Worm (Caenorhabditis elegans): ENCODE measurements around the gene F40A3.6.

Gene F40A3.6

DNA sequence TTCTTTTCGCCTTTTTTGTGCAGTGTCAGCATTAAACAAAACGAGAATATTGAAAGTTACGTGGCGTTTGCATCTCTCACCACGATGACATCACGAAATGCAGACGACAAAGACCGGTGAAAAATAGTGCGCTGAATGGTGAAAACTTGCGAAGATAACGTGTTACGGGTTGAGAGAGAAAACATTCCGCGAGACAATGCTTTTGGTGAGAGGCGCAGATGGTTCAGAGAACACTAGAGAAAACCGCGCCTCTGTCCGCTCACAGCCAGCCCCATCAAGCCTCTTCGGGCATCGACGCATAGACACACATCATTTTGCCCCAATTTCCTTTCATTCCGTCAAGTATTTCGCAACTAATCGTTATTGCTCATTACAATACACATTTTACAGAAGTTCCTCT is 39.1 kb downstream of the F40A3.6 start, which contains the start of the genes C37C3.9 and C37C3.18 (continued):
- peak in 1 of 6 experiments; percentile 47 for TF ChIP-seq elt-3 (tag; optimal IDR thresholded peaks at IDR 0.05)
- no peak for TF ChIP-seq ces-1 (GFP tag; optimal IDR thresholded peaks at IDR 0.05)
- no peak for TF ChIP-seq tlp-1 (tag; optimal IDR thresholded peaks at IDR 0.05)
- peak; percentile 52 for TF ChIP-seq dsc-1 (tag; optimal IDR thresholded peaks at IDR 0.05)
- peak; percentile 80 for TF ChIP-seq fos-1 (tag; optimal IDR thresholded peaks at IDR 0.05)
- no peak for TF ChIP-seq hlh-17 (GFP tag; optimal IDR thresholded peaks at IDR 0.05; ENCODE audit: borderline replicate concordance)
- peak; percentile 77 for TF ChIP-seq unc-86 (tag; optimal IDR thresholded peaks at IDR 0.05)
- TF ChIP-seq skn-1 (tag; optimal IDR thresholded peaks at IDR 0.05), result peak; percentile 82
- peak; percentile 74 to 82 for TF ChIP-seq lin-35 (GFP tag; optimal IDR thresholded peaks at IDR 0.05)
- TF ChIP-seq egl-27 (tag; optimal IDR thresholded peaks at IDR 0.05), result peak; percentile 5 to 15
- peak; percentile 80 for TF ChIP-seq nhr-20 (tag; optimal IDR thresholded peaks at IDR 0.05)
- no peak for TF ChIP-seq sptf-1 (tag; optimal IDR thresholded peaks at IDR 0.05)
- TF ChIP-seq efl-3 (GFP tag; optimal IDR thresholded peaks at IDR 0.05), result no peak
- peak; percentile 27 for TF ChIP-seq ceh-8 (GFP tag; optimal IDR thresholded peaks at IDR 0.05)
- peak; percentile 48 for TF ChIP-seq nhr-90 (tag; optimal IDR thresholded peaks at IDR 0.05; ENCODE audit: poor library complexity)
- TF ChIP-seq vab-15 (tag; optimal IDR thresholded peaks at IDR 0.05), result no peak
- TF ChIP-seq mef-2 (tag; optimal IDR thresholded peaks at IDR 0.05), result no peak
- TF ChIP-seq grh-1 (GFP tag; IDR thresholded peaks at IDR 0.05), result no peak
- TF ChIP-seq efl-1 (optimal IDR thresholded peaks at IDR 0.05), result peak; percentile 85 to 97
- TF ChIP-seq efl-1 (GFP tag; optimal IDR thresholded peaks at IDR 0.05 in 1 of 2), result peak; percentile 54 to 90
- peak; percentile 72 to 88 for TF ChIP-seq lsy-2 (tag; optimal IDR thresholded peaks at IDR 0.05)
- TF ChIP-seq blmp-1 (tag; optimal IDR thresholded peaks at IDR 0.05), result peak; percentile 77
- TF ChIP-seq elt-2 (tag; optimal IDR thresholded peaks at IDR 0.05), result peak; percentile 58
- no peak for TF ChIP-seq ama-1 (optimal IDR thresholded peaks at IDR 0.05)
- peak; percentile 5 for TF ChIP-seq egl-13 (tag; optimal IDR thresholded peaks at IDR 0.05)
- TF ChIP-seq snu-23 (GFP tag; optimal IDR thresholded peaks at IDR 0.05), result peak; percentile 89
- TF ChIP-seq nhr-12 (tag; optimal IDR thresholded peaks at IDR 0.05), result no peak
- peak; percentile 82 for TF ChIP-seq C16A3.4 (tag; optimal IDR thresholded peaks at IDR 0.05)
- TF ChIP-seq mep-1 (tag; optimal IDR thresholded peaks at IDR 0.05), result peak; percentile 78
- peak; percentile 29; the same call in 1 of the 2 replicates for TF ChIP-seq ceh-88 (GFP tag; IDR thresholded peaks at IDR 0.05)
- TF ChIP-seq nhr-85 (tag), result peak; percentile 89
- peak; percentile 51 for TF ChIP-seq nhr-11 (tag; optimal IDR thresholded peaks at IDR 0.05)
- no peak for TF ChIP-seq ets-5 (GFP tag; IDR thresholded peaks at IDR 0.05)
- TF ChIP-seq hpl-2 (GFP tag; optimal IDR thresholded peaks at IDR 0.05), result peak; percentile 84
- peak; percentile 38 for TF ChIP-seq aly-2 (tag; optimal IDR thresholded peaks at IDR 0.05)
- no peak for TF ChIP-seq fkh-4 (tag; optimal IDR thresholded peaks at IDR 0.05; ENCODE audit: borderline replicate concordance)
- peak; percentile 92 for TF ChIP-seq lin-14 (GFP tag; optimal IDR thresholded peaks at IDR 0.05)
- no peak for TF ChIP-seq aha-1 (tag; optimal IDR thresholded peaks at IDR 0.05)
- peak; percentile 61 for TF ChIP-seq nhr-237 (tag; optimal IDR thresholded peaks at IDR 0.05)
- no peak for TF ChIP-seq nhr-84 (tag; optimal IDR thresholded peaks at IDR 0.05)
- peak; percentile 72 to 82 (median 81) for TF ChIP-seq ceh-82 (tag; optimal IDR thresholded peaks at IDR 0.05)
- peak; percentile 77 for TF ChIP-seq isw-1 (GFP tag; IDR thresholded peaks at IDR 0.05)
- peak; percentile 75 for TF ChIP-seq nhr-19 (GFP tag; conservative IDR thresholded peaks at IDR 0.05)
- peak; percentile 85 for TF ChIP-seq xbp-1 (tag; optimal IDR thresholded peaks at IDR 0.05)
- TF ChIP-seq pax-3 (tag; optimal IDR thresholded peaks at IDR 0.05), result peak; percentile 45
- no peak for TF ChIP-seq lin-39 (tag; optimal IDR thresholded peaks at IDR 0.05)
- no peak for TF ChIP-seq pag-3 (tag; optimal IDR thresholded peaks at IDR 0.05; ENCODE audit: borderline replicate concordance, insufficient read depth)
- TF ChIP-seq C04F5.9 (tag; optimal IDR thresholded peaks at IDR 0.05), result no peak
- TF ChIP-seq irx-1 (tag; optimal IDR thresholded peaks at IDR 0.05), result peak; percentile 14
- TF ChIP-seq nhr-76 (tag; optimal IDR thresholded peaks at IDR 0.05), result no peak
- TF ChIP-seq hlh-4 (tag; optimal IDR thresholded peaks at IDR 0.05), result no peak
- peak; percentile 83 for TF ChIP-seq jun-1 (tag; optimal IDR thresholded peaks at IDR 0.05)
- no peak for TF ChIP-seq ztf-11 (tag; optimal IDR thresholded peaks at IDR 0.05)
- TF ChIP-seq C34B4.2 (tag; optimal IDR thresholded peaks at IDR 0.05), result no peak
